Fruit fly (Drosophila melanogaster) whole organism, embryonic: ENCODE measurements around the gene IntS9.

ENCODE experiments used
- B-H1 ChIP-seq: fragments of 200-800 bp; sonication (Bioruptor generic); IDR thresholded peaks from 3 replicates; pipeline ENCODE4 v1.3.6; 2022; ENCODE audit warnings: missing biosample characterization, missing genetic modification characterization
- CG11504 ChIP-seq: fragments of 200-800 bp; sonication (Bioruptor generic); optimal IDR thresholded peaks from 3 replicates; lab custom pipeline; 2019; ENCODE audit warnings: missing biosample characterization, mild to moderate bottlenecking, missing genetic modification characterization, moderate library complexity
- CG12219 ChIP-seq: fragments of 200-800 bp; sonication (Bioruptor generic); optimal IDR thresholded peaks from 3 replicates; lab custom pipeline; 2018; ENCODE audit warnings: missing biosample characterization, mild to moderate bottlenecking, missing genetic modification characterization
- CG15514 ChIP-seq: fragments of 200-800 bp; sonication (Bioruptor generic); optimal IDR thresholded peaks from 3 replicates; lab custom pipeline; 2017; ENCODE audit warnings: missing biosample characterization, missing genetic modification characterization, mild to moderate bottlenecking, moderate library complexity, missing genetic modification reagents
- CG1647 ChIP-seq: fragments of 200-800 bp; sonication (Bioruptor generic); optimal IDR thresholded peaks from 3 replicates; lab custom pipeline; 2016; ENCODE audit warnings: missing biosample characterization, missing genetic modification characterization
- CG18262 ChIP-seq: fragments of 200-800 bp; optimal IDR thresholded peaks from 3 replicates; lab custom pipeline; 2019; ENCODE audit warnings: missing biosample characterization, mild to moderate bottlenecking, missing genetic modification characterization, moderate library complexity
- CG1832 ChIP-seq: fragments of 200-800 bp; sonication (Bioruptor generic); optimal IDR thresholded peaks from 2 replicates; lab custom pipeline; 2017; ENCODE audit warnings: missing biosample characterization, mild to moderate bottlenecking, missing genetic modification characterization, inconsistent platforms
- CG18476 ChIP-seq: fragments of 200-800 bp; sonication (Bioruptor generic); optimal IDR thresholded peaks from 2 replicates; lab custom pipeline; 2016; ENCODE audit warnings: missing biosample characterization, mild to moderate bottlenecking, missing genetic modification characterization
- CG32767 ChIP-seq: fragments of 200-800 bp; sonication (Bioruptor generic); IDR thresholded peaks from 2 replicates; pipeline ENCODE4 v1.3.6; 2022; ENCODE audit warnings: missing biosample characterization, missing genetic modification characterization
- CG32772 ChIP-seq: fragments of 200-800 bp; sonication (Bioruptor generic); IDR thresholded peaks from 2 replicates; pipeline ENCODE4 v1.3.6; 2022; ENCODE audit warnings: missing biosample characterization, missing genetic modification characterization
- CG3281 ChIP-seq: fragments of 200-800 bp; sonication (Bioruptor generic); optimal IDR thresholded peaks from 3 replicates; lab custom pipeline; 2017; ENCODE audit warnings: missing biosample characterization, mild to moderate bottlenecking, missing genetic modification characterization
- CG4328 ChIP-seq: fragments of 200-800 bp; sonication (Bioruptor generic); optimal IDR thresholded peaks from 3 replicates; lab custom pipeline; 2017; ENCODE audit warnings: missing biosample characterization, missing genetic modification reagents, missing genetic modification characterization
- CG43689 ChIP-seq: fragments of 200-800 bp; sonication (Bioruptor generic); IDR thresholded peaks from 2 replicates; pipeline ENCODE4 v1.3.6; 2022; ENCODE audit warnings: missing biosample characterization, missing genetic modification characterization
- CG6254 ChIP-seq: fragments of 200-800 bp; sonication (Bioruptor generic); optimal IDR thresholded peaks from 3 replicates; lab custom pipeline; 2017; ENCODE audit warnings: mild to moderate bottlenecking, missing biosample characterization, missing genetic modification reagents, missing genetic modification characterization
- CG7786 ChIP-seq: fragments of 200-800 bp; sonication (Bioruptor generic); optimal IDR thresholded peaks from 2 replicates; lab custom pipeline; 2016; ENCODE audit warnings: missing biosample characterization, missing genetic modification characterization
- CG7987 ChIP-seq: fragments of 200-800 bp; sonication (Bioruptor generic); optimal IDR thresholded peaks from 2 replicates; lab custom pipeline; 2018; ENCODE audit warnings: missing biosample characterization, mild to moderate bottlenecking, missing genetic modification characterization, moderate library complexity
- CG8290 ChIP-seq, 3 experiments: fragments of 200-800 bp; sonication (Bioruptor generic); optimal IDR thresholded peaks; 2 replicates each; lab custom pipeline; 2016 to 2019; ENCODE audit warnings: missing biosample characterization in 3 of 3, missing genetic modification characterization in 3 of 3, mild to moderate bottlenecking in 2 of 3, moderate library complexity in 1 of 3
- CG9215 ChIP-seq: fragments of 200-800 bp; sonication (Bioruptor generic); IDR thresholded peaks from 2 replicates; pipeline ENCODE4 v1.3.6; 2022; ENCODE audit warnings: missing biosample characterization, missing genetic modification characterization
- CG9797 ChIP-seq: fragments of 200-800 bp; sonication (Bioruptor generic); optimal IDR thresholded peaks from 3 replicates; lab custom pipeline; 2018; ENCODE audit warnings: missing biosample characterization, mild to moderate bottlenecking, missing genetic modification characterization
- CG9817 ChIP-seq: fragments of 200-800 bp; sonication (Bioruptor generic); optimal IDR thresholded peaks from 2 replicates; lab custom pipeline; 2018; ENCODE audit warnings: missing biosample characterization, mild to moderate bottlenecking, missing genetic modification characterization, moderate library complexity
- D19A ChIP-seq: fragments of 200-800 bp; optimal IDR thresholded peaks from 3 replicates; lab custom pipeline; 2019; ENCODE audit warnings: missing biosample characterization, mild to moderate bottlenecking, missing genetic modification characterization, moderate library complexity
- Dip3 ChIP-seq: fragments of 200-800 bp; sonication (Bioruptor generic); optimal IDR thresholded peaks from 3 replicates; lab custom pipeline; 2016; ENCODE audit warnings: missing biosample characterization, missing genetic modification characterization
- Dref ChIP-seq: fragments of 200-800 bp; sonication (Bioruptor generic); IDR thresholded peaks from 2 replicates; pipeline ENCODE4 v1.3.6; 2022; ENCODE audit warnings: missing biosample characterization, missing genetic modification characterization
- ERR ChIP-seq: fragments of 200-800 bp; sonication (Bioruptor generic); optimal IDR thresholded peaks from 2 replicates; lab custom pipeline; 2016; ENCODE audit warnings: missing biosample characterization, missing genetic modification characterization
- Ets97D ChIP-seq: fragments of 200-800 bp; sonication (Bioruptor generic); optimal IDR thresholded peaks from 3 replicates; lab custom pipeline; 2016; ENCODE audit warnings: missing biosample characterization, missing genetic modification characterization
- Fer2 ChIP-seq: fragments of 200-800 bp; sonication (Bioruptor generic); optimal IDR thresholded peaks from 2 replicates; lab custom pipeline; 2018; ENCODE audit warnings: missing biosample characterization, mild to moderate bottlenecking, missing genetic modification characterization, moderate library complexity
- MESR4 ChIP-seq: fragments of 200-800 bp; sonication (Bioruptor generic); optimal IDR thresholded peaks from 2 replicates; lab custom pipeline; 2018; ENCODE audit warnings: missing biosample characterization, mild to moderate bottlenecking, missing genetic modification characterization, moderate library complexity
- Med ChIP-seq: fragments of 200-800 bp; sonication (Bioruptor generic); peaks from one replicate; lab custom pipeline; 2016; ENCODE audit warnings: missing biosample characterization, missing genetic modification characterization, mild to moderate bottlenecking, inconsistent platforms, moderate library complexity
- Opbp ChIP-seq: fragments of 200-800 bp; sonication (Bioruptor generic); IDR thresholded peaks from 3 replicates; pipeline ENCODE4 v1.3.6; 2022; ENCODE audit warnings: missing biosample characterization, missing genetic modification characterization; ENCODE audit not compliant: partially characterized antibody
- Side ChIP-seq: fragments of 200-800 bp; sonication (Bioruptor generic); optimal IDR thresholded peaks from 2 replicates; lab custom pipeline; 2016; ENCODE audit warnings: missing biosample characterization, missing genetic modification characterization
- Sry-β ChIP-seq: fragments of 200-800 bp; sonication (Bioruptor generic); optimal IDR thresholded peaks from 2 replicates; lab custom pipeline; 2018; ENCODE audit warnings: missing biosample characterization, mild to moderate bottlenecking, missing genetic modification characterization, moderate library complexity
- Ssrp ChIP-seq: fragments of 200-800 bp; sonication (Bioruptor generic); optimal IDR thresholded peaks from 2 replicates; lab custom pipeline; 2018; ENCODE audit warnings: missing biosample characterization, mild to moderate bottlenecking, missing genetic modification characterization, moderate library complexity
- Stat92E ChIP-seq, 3 experiments: fragments of >200 bp in 2 of 3; fragments of 200-800 bp in 1 of 3; sonication (Bioruptor generic) in 1 of 3; optimal IDR thresholded peaks; 2 replicates each; lab custom pipeline; 2017 to 2019; ENCODE audit warnings: missing biosample characterization in 3 of 3, missing genetic modification characterization in 3 of 3, mild to moderate bottlenecking in 1 of 3, moderate library complexity in 1 of 3
- Trl ChIP-seq, 3 experiments: fragments of >200 bp in 2 of 3; fragments of 200-800 bp in 1 of 3; sonication (Bioruptor generic) in 1 of 3; optimal IDR thresholded peaks; 2 replicates in 1 of 3; 3 replicates in 2 of 3; lab custom pipeline; 2016 to 2017; ENCODE audit warnings: missing biosample characterization in 1 of 3, missing genetic modification characterization in 1 of 3
- Xrp1 ChIP-seq: fragments of 200-800 bp; sonication (Bioruptor generic); IDR thresholded peaks from 2 replicates; pipeline ENCODE4 v1.3.6; 2022; ENCODE audit warnings: missing biosample characterization, missing genetic modification characterization
- aop ChIP-seq: fragments of 200-800 bp; sonication (Bioruptor generic); IDR thresholded peaks from 2 replicates; pipeline ENCODE4 v1.3.6; 2022; ENCODE audit warnings: missing biosample characterization, missing genetic modification characterization
- ap ChIP-seq: fragments of 200-800 bp; sonication (Bioruptor generic); IDR thresholded peaks from 2 replicates; pipeline ENCODE4 v1.3.6; 2022; ENCODE audit warnings: missing biosample characterization, missing genetic modification characterization
- bsh ChIP-seq, 2 experiments: fragments of 200-800 bp; sonication (Bioruptor generic); optimal IDR thresholded peaks; 2 replicates each; lab custom pipeline; 2017 to 2018; ENCODE audit warnings: mild to moderate bottlenecking in 2 of 2, missing biosample characterization in 2 of 2, missing genetic modification characterization in 2 of 2, moderate library complexity in 1 of 2
- dan ChIP-seq: fragments of 200-800 bp; sonication (Bioruptor generic); IDR thresholded peaks from 2 replicates; pipeline ENCODE4 v1.3.6; 2022; ENCODE audit warnings: missing biosample characterization, missing genetic modification characterization
- dati ChIP-seq: fragments of 200-800 bp; sonication (Bioruptor generic); IDR thresholded peaks from 2 replicates; pipeline ENCODE4 v1.3.6; 2022; ENCODE audit warnings: missing biosample characterization, missing genetic modification characterization
- dysf ChIP-seq: fragments of 200-800 bp; sonication (Bioruptor generic); IDR thresholded peaks from 3 replicates; pipeline ENCODE4 v1.3.6; 2022; ENCODE audit warnings: missing biosample characterization, missing genetic modification characterization
- ems ChIP-seq: fragments of 200-800 bp; sonication (Bioruptor generic); optimal IDR thresholded peaks from 3 replicates; lab custom pipeline; 2016; ENCODE audit warnings: missing biosample characterization, missing genetic modification characterization
- her ChIP-seq: fragments of 200-800 bp; sonication (Bioruptor generic); optimal IDR thresholded peaks from 2 replicates; lab custom pipeline; 2016; ENCODE audit warnings: missing biosample characterization, missing genetic modification characterization
- phol ChIP-seq: fragments of 200-800 bp; sonication (Bioruptor generic); optimal IDR thresholded peaks from 3 replicates; lab custom pipeline; 2018; ENCODE audit warnings: missing biosample characterization, mild to moderate bottlenecking, missing genetic modification characterization, moderate library complexity
- psq ChIP-seq: fragments of 200-800 bp; sonication (Bioruptor generic); optimal IDR thresholded peaks from 2 replicates; lab custom pipeline; 2017; ENCODE audit warnings: missing biosample characterization, missing genetic modification characterization
- schlank ChIP-seq: fragments of 200-800 bp; sonication (Bioruptor generic); optimal IDR thresholded peaks from 2 replicates; lab custom pipeline; 2018; ENCODE audit warnings: missing biosample characterization, mild to moderate bottlenecking, missing genetic modification characterization
- zen2 ChIP-seq: fragments of 200-800 bp; sonication (Bioruptor generic); IDR thresholded peaks from 3 replicates; pipeline ENCODE4 v1.3.6; 2022; ENCODE audit warnings: missing biosample characterization, missing genetic modification characterization; ENCODE audit not compliant: partially characterized antibody
- zfh2 ChIP-seq: fragments of 200-800 bp; sonication (Bioruptor generic); optimal IDR thresholded peaks from 2 replicates; lab custom pipeline; 2016; ENCODE audit warnings: missing biosample characterization, missing genetic modification characterization

Gene IntS9

DNA sequence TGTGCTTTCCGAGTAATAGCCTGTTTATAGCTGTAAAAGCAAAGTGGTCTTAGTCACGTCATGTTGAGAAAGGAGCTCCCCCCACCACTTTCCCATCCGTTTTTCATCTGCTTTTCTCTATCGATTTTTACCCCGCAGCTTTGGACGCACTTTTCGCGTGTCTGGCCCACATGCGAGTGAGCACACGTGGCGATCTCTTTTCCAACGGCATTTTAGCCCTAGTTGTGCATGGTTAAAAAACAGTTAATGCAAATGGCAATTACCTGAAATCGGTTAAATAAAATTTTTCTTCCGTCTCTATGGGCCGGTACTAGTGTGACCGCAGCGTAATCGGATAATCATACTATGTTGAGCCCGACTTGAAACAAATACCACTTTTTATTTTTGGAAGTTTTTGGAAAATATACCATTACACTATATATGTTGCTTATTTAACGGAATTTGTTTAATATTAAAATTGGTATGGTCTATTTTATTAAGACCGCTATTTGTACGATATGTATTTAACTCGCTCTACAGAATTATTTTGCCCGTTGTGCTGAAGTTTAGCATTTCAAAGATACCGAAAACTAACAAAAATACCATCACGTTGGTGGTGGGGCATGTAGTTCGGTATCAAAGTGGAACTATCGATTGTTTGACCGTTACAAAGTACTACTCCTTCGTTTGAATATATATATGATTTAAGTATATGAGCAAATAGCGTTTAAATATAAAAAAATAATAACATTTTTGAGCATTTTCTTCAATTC lies 6.8 kb upstream of the IntS9 start, which contains the start of gene Zn72D (continued):
- TF ChIP-seq zen2 (GFP tag; lab: Robert Waterston, UW) = no peak
- TF ChIP-seq Dref (GFP tag; lab: Robert Waterston, UW) = peak; percentile 49
- no peak for TF ChIP-seq D19A (tag; lab: Kevin White, UChicago)
- TF ChIP-seq CG32767 (GFP tag; lab: Robert Waterston, UW) = no peak
- no peak for TF ChIP-seq ap
- TF ChIP-seq CG4328 (GFP tag; lab: Kevin White, UChicago) = no peak
- TF ChIP-seq aop = no peak
- no peak for TF ChIP-seq CG1832 (GFP tag; lab: Kevin White, UChicago)
- peak; percentile 24 for TF ChIP-seq zfh2
- TF ChIP-seq Opbp (GFP tag; lab: Robert Waterston, UW) = peak; percentile 6; the same call in 2 of the 3 replicates
- no peak for TF ChIP-seq CG18262
- peak in 1 of 2 experiments; percentile 31 for TF ChIP-seq bsh (GFP tag; optimal IDR thresholded peaks at IDR 0.05; lab: Kevin White, UChicago)
- no peak for TF ChIP-seq schlank (tag; lab: Kevin White, UChicago)
- no peak for TF ChIP-seq CG18476 (GFP tag; lab: Kevin White, UChicago)
- no peak for TF ChIP-seq CG9817 (tag; lab: Kevin White, UChicago)
- TF ChIP-seq Xrp1 (GFP tag; lab: Robert Waterston, UW) = no peak
- TF ChIP-seq CG43689 = no peak
- TF ChIP-seq dati (GFP tag; lab: Robert Waterston, UW) = no peak
- no peak for TF ChIP-seq psq
- TF ChIP-seq CG12219 (GFP tag; lab: Kevin White, UChicago) = no peak
- peak; percentile 21 for TF ChIP-seq CG15514 (GFP tag; lab: Kevin White, UChicago)
- TF ChIP-seq Trl (optimal IDR thresholded peaks at IDR 0.05; lab: Kevin White, UChicago) = no peak
- TF ChIP-seq Trl (GFP tag; optimal IDR thresholded peaks at IDR 0.05; lab: Kevin White, UChicago) = no peak
- TF ChIP-seq CG9215 (GFP tag; lab: Robert Waterston, UW) = no peak
- TF ChIP-seq Med (GFP tag; lab: Kevin White, UChicago) = peak; percentile 35
- peak; percentile 68 for TF ChIP-seq CG11504 (tag; lab: Kevin White, UChicago)
- TF ChIP-seq Sry-β (GFP tag; lab: Kevin White, UChicago) = no peak
- no peak for TF ChIP-seq her
- no peak for TF ChIP-seq CG32772 (GFP tag; lab: Robert Waterston, UW)
- peak in 1 of 3 experiments; percentile 11 for TF ChIP-seq Stat92E (GFP tag; optimal IDR thresholded peaks at IDR 0.05; lab: Kevin White, UChicago)
- peak; percentile 60 for TF ChIP-seq CG9797 (GFP tag; lab: Kevin White, UChicago)
- TF ChIP-seq Dip3 = no peak
- TF ChIP-seq dysf (GFP tag; lab: Robert Waterston, UW) = no peak
- TF ChIP-seq phol (tag; lab: Kevin White, UChicago) = peak; percentile 1
- TF ChIP-seq B-H1 = no peak
- no peak for TF ChIP-seq Fer2 (tag; lab: Kevin White, UChicago)
- no peak for TF ChIP-seq ERR
- TF ChIP-seq Ets97D (GFP tag; lab: Kevin White, UChicago) = peak; percentile 21
- TF ChIP-seq ems = no peak
- TF ChIP-seq CG6254 (GFP tag; lab: Kevin White, UChicago) = no peak
- TF ChIP-seq CG7987 (GFP tag; lab: Kevin White, UChicago) = no peak
- TF ChIP-seq MESR4 (GFP tag; lab: Kevin White, UChicago) = peak; percentile 95
- no peak for TF ChIP-seq CG7786
- TF ChIP-seq CG3281 (GFP tag; lab: Kevin White, UChicago) = no peak
- TF ChIP-seq dan (GFP tag; lab: Robert Waterston, UW) = no peak
- TF ChIP-seq Side (GFP tag; lab: Kevin White, UChicago) = no peak
- TF ChIP-seq CG1647 (GFP tag; lab: Kevin White, UChicago) = no peak
- no peak for TF ChIP-seq Ssrp (tag; lab: Kevin White, UChicago)
- no peak for TF ChIP-seq CG8290 (GFP tag; optimal IDR thresholded peaks at IDR 0.05; lab: Kevin White, UChicago)
- no peak for TF ChIP-seq CG8290 (tag; optimal IDR thresholded peaks at IDR 0.05; lab: Kevin White, UChicago)
